Worm (Caenorhabditis elegans) whole organism, L4 larva: Measurements from ENCODE around the gene algn-12.
A peak's percentile ranks its signal among the peaks of the same experiment; 100 is the strongest.

ENCODE experiments used
- D1046.2 ChIP-seq: fragments of 200-800 bp; sonication (Bioruptor generic); IDR thresholded peaks from 2 replicates; pipeline ENCODE4 v1.3.6; 2022; ENCODE audit warnings: missing genetic modification characterization, missing compliant biosample characterization
- F10B5.3 ChIP-seq: sonication (generic microtip); optimal IDR thresholded peaks from 2 replicates; lab custom pipeline; 2016; ENCODE audit warnings: mild to moderate bottlenecking, missing genetic modification characterization, missing compliant biosample characterization
- F49E8.2 ChIP-seq: sonication (generic microtip); optimal IDR thresholded peaks from 2 replicates; lab custom pipeline; 2016; ENCODE audit warnings: missing compliant biosample characterization, mild to moderate bottlenecking, missing genetic modification characterization, borderline replicate concordance
- R02D3.7 ChIP-seq: fragments of 150-350 bp; sonication (generic microtip); optimal IDR thresholded peaks from 3 replicates; lab custom pipeline; 2014; ENCODE audit warnings: missing biosample characterization, missing genetic modification characterization
- Y105C5A.15 ChIP-seq: fragments of 200-800 bp; sonication (Bioruptor generic); IDR thresholded peaks from 2 replicates; pipeline ENCODE4 v1.3.6; 2022; ENCODE audit warnings: missing genetic modification characterization, missing compliant biosample characterization
- Y48G9A.11 ChIP-seq: fragments of 200-800 bp; sonication (Bioruptor generic); IDR thresholded peaks from 2 replicates; pipeline ENCODE4 v1.3.6; 2022; ENCODE audit warnings: missing genetic modification reagents, missing genetic modification characterization, missing compliant biosample characterization
- Y75B8A.6 ChIP-seq: fragments of 200-800 bp; sonication (Bioruptor generic); IDR thresholded peaks from 2 replicates; pipeline ENCODE4 v1.3.6; 2022; ENCODE audit warnings: missing genetic modification reagents, missing genetic modification characterization, missing compliant biosample characterization
- ZK337.2 ChIP-seq: fragments of 200-800 bp; sonication (Bioruptor generic); IDR thresholded peaks from 2 replicates; pipeline ENCODE4 v1.3.6; 2022; ENCODE audit warnings: missing genetic modification reagents, missing genetic modification characterization, missing compliant biosample characterization
- ZK546.5 ChIP-seq, 2 experiments: sonication (generic microtip); optimal IDR thresholded peaks; 2 replicates each; lab custom pipeline; 2017; ENCODE audit warnings: missing biosample characterization in 2 of 2, missing genetic modification characterization in 2 of 2
- ceh-20 ChIP-seq: fragments of 200-800 bp; sonication (Bioruptor generic); IDR thresholded peaks from 2 replicates; pipeline ENCODE4 v1.3.6; 2022; ENCODE audit warnings: missing genetic modification reagents, missing genetic modification characterization, missing compliant biosample characterization
- ceh-28 ChIP-seq: fragments of 150-350 bp; optimal IDR thresholded peaks from 2 replicates; lab custom pipeline; 2014; ENCODE audit warnings: missing biosample characterization, missing genetic modification reagents, missing genetic modification characterization
- ceh-82 ChIP-seq: sonication (generic microtip); optimal IDR thresholded peaks from 2 replicates; lab custom pipeline; 2017; ENCODE audit warnings: missing biosample characterization, missing genetic modification characterization
- ces-1 ChIP-seq: fragments of 150-350 bp; sonication (generic microtip); optimal IDR thresholded peaks from 4 replicates; lab custom pipeline; 2014; ENCODE audit warnings: missing biosample characterization, missing genetic modification reagents, missing genetic modification characterization
- daf-12 ChIP-seq: fragments of 150-350 bp; optimal IDR thresholded peaks from 2 replicates; lab custom pipeline; 2014; ENCODE audit warnings: missing biosample characterization, missing genetic modification reagents, missing genetic modification characterization
- daf-16 ChIP-seq, 3 experiments: sonication (generic microtip); optimal IDR thresholded peaks; 2 replicates each; lab custom pipeline; 2016 to 2017; ENCODE audit warnings: missing genetic modification characterization in 3 of 3, missing genetic modification reagents in 3 of 3, mild to moderate bottlenecking in 2 of 3, missing compliant biosample characterization in 2 of 3, missing biosample characterization in 1 of 3, moderate library complexity in 1 of 3
- dmd-6 ChIP-seq: fragments of 200-800 bp; sonication (Bioruptor generic); IDR thresholded peaks from 2 replicates; pipeline ENCODE4 v1.3.6; 2022; ENCODE audit warnings: missing genetic modification reagents, missing genetic modification characterization, missing compliant biosample characterization
- dmd-9 ChIP-seq: fragments of 200-800 bp; sonication (Bioruptor generic); IDR thresholded peaks from 2 replicates; pipeline ENCODE4 v1.3.6; 2022; ENCODE audit warnings: missing genetic modification reagents, missing genetic modification characterization, missing compliant biosample characterization
- duxl-1 ChIP-seq: sonication (generic microtip); optimal IDR thresholded peaks from 2 replicates; lab custom pipeline; 2016; ENCODE audit warnings: mild to moderate bottlenecking, missing genetic modification characterization, moderate library complexity, missing compliant biosample characterization; ENCODE audit not compliant: poor library complexity
- dve-1 ChIP-seq: sonication (generic microtip); optimal IDR thresholded peaks from 2 replicates; lab custom pipeline; 2017; ENCODE audit warnings: antibody characterized with exemption, mild to moderate bottlenecking, missing genetic modification characterization, missing compliant biosample characterization; ENCODE audit not compliant: insufficient read depth
- egl-43 ChIP-seq: fragments of 200-800 bp; sonication (Bioruptor generic); IDR thresholded peaks from 2 replicates; pipeline ENCODE4 v1.3.6; 2022; ENCODE audit warnings: missing genetic modification reagents, missing genetic modification characterization, missing compliant biosample characterization
- fos-1 ChIP-seq: fragments of 150-350 bp; optimal IDR thresholded peaks from 2 replicates; lab custom pipeline; 2014; ENCODE audit warnings: missing biosample characterization, missing genetic modification characterization
- gei-8 ChIP-seq: fragments of 200-800 bp; sonication (Bioruptor generic); optimal IDR thresholded peaks from 2 replicates; lab custom pipeline; 2018; ENCODE audit warnings: mild to moderate bottlenecking, missing genetic modification characterization, missing compliant biosample characterization
- hmg-1.1 ChIP-seq: fragments of 200-800 bp; sonication (Bioruptor generic); IDR thresholded peaks from 2 replicates; pipeline ENCODE4 v1.3.6; 2022; ENCODE audit warnings: missing genetic modification reagents, missing genetic modification characterization, missing compliant biosample characterization
- jun-1 ChIP-seq: fragments of 150-350 bp; optimal IDR thresholded peaks from 2 replicates; lab custom pipeline; 2014; ENCODE audit warnings: missing biosample characterization, missing genetic modification reagents, missing genetic modification characterization
- lin-29 ChIP-seq: fragments of 200-800 bp; sonication (Bioruptor generic); IDR thresholded peaks from 2 replicates; pipeline ENCODE4 v1.3.6; 2022; ENCODE audit warnings: missing genetic modification reagents, missing genetic modification characterization, missing compliant biosample characterization
- lin-38 ChIP-seq: fragments of 200-800 bp; sonication (Bioruptor generic); IDR thresholded peaks from 2 replicates; pipeline ENCODE4 v1.3.6; 2022; ENCODE audit warnings: missing genetic modification reagents, missing genetic modification characterization, missing compliant biosample characterization
- lin-39 ChIP-seq: fragments of 150-350 bp; optimal IDR thresholded peaks from 2 replicates; lab custom pipeline; 2014; ENCODE audit warnings: missing biosample characterization, missing genetic modification reagents, missing genetic modification characterization
- lir-3 ChIP-seq: sonication (generic microtip); optimal IDR thresholded peaks from 2 replicates; lab custom pipeline; 2016; ENCODE audit warnings: mild to moderate bottlenecking, missing genetic modification characterization, missing compliant biosample characterization
- madf-9 ChIP-seq: fragments of 200-800 bp; sonication (Bioruptor generic); conservative IDR thresholded peaks from 2 replicates; pipeline ENCODE4 v1.3.6; 2022; ENCODE audit warnings: missing genetic modification reagents, missing genetic modification characterization, missing compliant biosample characterization
- mep-1 ChIP-seq: fragments of 150-350 bp; sonication (generic microtip); optimal IDR thresholded peaks from 3 replicates; lab custom pipeline; 2014; ENCODE audit warnings: missing biosample characterization, missing genetic modification characterization
- mxl-2 ChIP-seq: fragments of 200-800 bp; sonication (Bioruptor generic); conservative IDR thresholded peaks from 2 replicates; pipeline ENCODE4 v1.3.6; 2022; ENCODE audit warnings: missing genetic modification reagents, missing genetic modification characterization, missing compliant biosample characterization
- nhr-10 ChIP-seq: fragments of 150-350 bp; optimal IDR thresholded peaks from 2 replicates; lab custom pipeline; 2014; ENCODE audit warnings: missing biosample characterization, missing genetic modification characterization
- nhr-111 ChIP-seq: fragments of 200-800 bp; sonication (Bioruptor generic); optimal IDR thresholded peaks from 2 replicates; lab custom pipeline; 2018; ENCODE audit warnings: mild to moderate bottlenecking, missing genetic modification characterization, missing compliant biosample characterization
- nhr-28 ChIP-seq: fragments of 150-350 bp; optimal IDR thresholded peaks from 2 replicates; lab custom pipeline; 2014; ENCODE audit warnings: missing biosample characterization, missing genetic modification characterization
- nhr-42 ChIP-seq: fragments of 200-800 bp; sonication (Bioruptor generic); IDR thresholded peaks from 2 replicates; pipeline ENCODE4 v1.3.6; 2022; ENCODE audit warnings: missing genetic modification characterization, missing compliant biosample characterization
- nhr-6 ChIP-seq: fragments of 150-350 bp; optimal IDR thresholded peaks from 2 replicates; lab custom pipeline; 2014; ENCODE audit warnings: missing biosample characterization, missing genetic modification characterization
- php-3 ChIP-seq: fragments of 200-800 bp; sonication (Bioruptor generic); IDR thresholded peaks from 2 replicates; pipeline ENCODE4 v1.3.6; 2022; ENCODE audit warnings: missing genetic modification reagents, missing genetic modification characterization, missing compliant biosample characterization
- sdz-12 ChIP-seq: fragments of 200-800 bp; sonication (Bioruptor generic); optimal IDR thresholded peaks from 2 replicates; lab custom pipeline; 2018; ENCODE audit warnings: mild to moderate bottlenecking, missing genetic modification characterization, missing compliant biosample characterization
- set-16 ChIP-seq: fragments of 200-800 bp; sonication (Bioruptor generic); IDR thresholded peaks from 2 replicates; pipeline ENCODE4 v1.3.6; 2022; ENCODE audit warnings: missing genetic modification reagents, missing genetic modification characterization, missing compliant biosample characterization
- skn-1 ChIP-seq: fragments of 150-350 bp; optimal IDR thresholded peaks from 2 replicates; lab custom pipeline; 2014; ENCODE audit warnings: missing biosample characterization, missing genetic modification characterization
- snpc-1.2 ChIP-seq: fragments of 200-800 bp; sonication (Bioruptor generic); IDR thresholded peaks from 2 replicates; pipeline ENCODE4 v1.3.6; 2022; ENCODE audit warnings: missing genetic modification reagents, missing genetic modification characterization, missing compliant biosample characterization
- spr-3 ChIP-seq: fragments of 200-800 bp; sonication (Bioruptor generic); optimal IDR thresholded peaks from 2 replicates; lab custom pipeline; 2018; ENCODE audit warnings: mild to moderate bottlenecking, missing genetic modification characterization, missing compliant biosample characterization
- tra-1 ChIP-seq: fragments of 200-800 bp; sonication (Bioruptor generic); IDR thresholded peaks from 2 replicates; pipeline ENCODE4 v1.3.6; 2022; ENCODE audit warnings: missing genetic modification reagents, missing genetic modification characterization, missing compliant biosample characterization
- unc-130 ChIP-seq: sonication (generic microtip); optimal IDR thresholded peaks from 2 replicates; lab custom pipeline; 2016; ENCODE audit warnings: missing genetic modification reagents, missing genetic modification characterization, missing compliant biosample characterization
- unc-39 ChIP-seq: sonication (generic microtip); optimal IDR thresholded peaks from 2 replicates; lab custom pipeline; 2017; ENCODE audit warnings: missing biosample characterization, missing genetic modification characterization
- unc-62 ChIP-seq, 3 experiments: fragments of 150-350 bp in 1 of 3; sonication (generic microtip); optimal IDR thresholded peaks in 2 of 3; peaks in 1 of 3; 1 replicate in 1 of 3; 2 replicates in 2 of 3; lab custom pipeline; 2014 to 2017; ENCODE audit warnings: missing biosample characterization in 3 of 3, missing genetic modification characterization in 3 of 3, missing genetic modification reagents in 3 of 3, missing genotype in 1 of 3
- vab-7 ChIP-seq: fragments of 200-800 bp; sonication (Bioruptor generic); IDR thresholded peaks from 2 replicates; pipeline ENCODE4 v1.3.6; 2022; ENCODE audit warnings: missing genetic modification reagents, missing genetic modification characterization, missing compliant biosample characterization
- zag-1 ChIP-seq: fragments of 150-350 bp; optimal IDR thresholded peaks from 2 replicates; lab custom pipeline; 2014; ENCODE audit warnings: missing biosample characterization, missing genetic modification characterization
- zfp-2 ChIP-seq: sonication (generic microtip); optimal IDR thresholded peaks from 2 replicates; lab custom pipeline; 2016; ENCODE audit warnings: mild to moderate bottlenecking, missing genetic modification characterization, missing compliant biosample characterization
- zip-11 ChIP-seq: fragments of 200-800 bp; sonication (Bioruptor generic); IDR thresholded peaks from 2 replicates; pipeline ENCODE4 v1.3.6; 2022; ENCODE audit warnings: missing genetic modification characterization, missing compliant biosample characterization
- ztf-7 ChIP-seq: fragments of 150-350 bp; optimal IDR thresholded peaks from 2 replicates; lab custom pipeline; 2014; ENCODE audit warnings: missing biosample characterization, missing genetic modification characterization

Gene algn-12

ce11 chrV:8016928-8017327 is 18.0 kb upstream of the algn-12 start, which contains the start of gene sptl-2 (continued):
- TF ChIP-seq mep-1, result peak; percentile 4
- no peak for TF ChIP-seq F10B5.3 (tag; lab: Kevin White, UChicago)
- no peak for TF ChIP-seq nhr-111
- no peak for TF ChIP-seq ces-1 (GFP tag; lab: Kevin White, UChicago)
- no peak for TF ChIP-seq nhr-6
- TF ChIP-seq dmd-9 (GFP tag; lab: Robert Waterston, UW), result no peak
- no peak for TF ChIP-seq ZK337.2 (GFP tag; lab: Robert Waterston, UW)
- no peak for TF ChIP-seq ZK546.5 (tag; optimal IDR thresholded peaks at IDR 0.05; lab: Kevin White, UChicago)
- TF ChIP-seq duxl-1 (tag; lab: Kevin White, UChicago), result no peak
- no peak for TF ChIP-seq egl-43 (GFP tag; lab: Robert Waterston, UW)
- TF ChIP-seq daf-16 (GFP tag; optimal IDR thresholded peaks at IDR 0.05; lab: Kevin White, UChicago), result no peak
- TF ChIP-seq daf-16 (tag; optimal IDR thresholded peaks at IDR 0.05; lab: Kevin White, UChicago), result peak; percentile 40
- no peak for TF ChIP-seq nhr-10
- TF ChIP-seq lin-39 (tag; lab: Kevin White, UChicago), result no peak
- TF ChIP-seq madf-9 (GFP tag; lab: Robert Waterston, UW), result no peak
- no peak for TF ChIP-seq unc-62 (GFP tag; optimal IDR thresholded peaks at IDR 0.05 in 1 of 2; lab: Kevin White, UChicago)
- no peak for TF ChIP-seq unc-62 (tag; optimal IDR thresholded peaks at IDR 0.05; lab: Kevin White, UChicago)
- no peak for TF ChIP-seq set-16 (GFP tag; lab: Robert Waterston, UW)
- TF ChIP-seq Y48G9A.11, result no peak
- TF ChIP-seq dmd-6, result peak; percentile 23
- no peak for TF ChIP-seq D1046.2 (GFP tag; lab: Robert Waterston, UW)
- no peak for TF ChIP-seq ztf-7 (tag; lab: Kevin White, UChicago)
- no peak for TF ChIP-seq gei-8 (GFP tag; lab: Kevin White, UChicago)
- no peak for TF ChIP-seq skn-1 (tag; lab: Kevin White, UChicago)
- no peak for TF ChIP-seq ceh-20
- TF ChIP-seq zag-1, result no peak
- TF ChIP-seq tra-1 (GFP tag; lab: Robert Waterston, UW), result no peak
- no peak for TF ChIP-seq lin-29 (GFP tag; lab: Robert Waterston, UW)
- peak; percentile 59 for TF ChIP-seq nhr-28 (tag; lab: Kevin White, UChicago)
- TF ChIP-seq zfp-2 (tag; lab: Kevin White, UChicago), result no peak
- TF ChIP-seq nhr-42 (GFP tag; lab: Robert Waterston, UW), result no peak
- peak; percentile 15 for TF ChIP-seq dve-1
- TF ChIP-seq daf-12 (tag; lab: Kevin White, UChicago), result no peak
- no peak for TF ChIP-seq lir-3
- TF ChIP-seq snpc-1.2 (GFP tag; lab: Robert Waterston, UW), result no peak
- no peak for TF ChIP-seq sdz-12 (GFP tag; lab: Kevin White, UChicago)
- no peak for TF ChIP-seq mxl-2
- TF ChIP-seq unc-130, result no peak

DNA sequence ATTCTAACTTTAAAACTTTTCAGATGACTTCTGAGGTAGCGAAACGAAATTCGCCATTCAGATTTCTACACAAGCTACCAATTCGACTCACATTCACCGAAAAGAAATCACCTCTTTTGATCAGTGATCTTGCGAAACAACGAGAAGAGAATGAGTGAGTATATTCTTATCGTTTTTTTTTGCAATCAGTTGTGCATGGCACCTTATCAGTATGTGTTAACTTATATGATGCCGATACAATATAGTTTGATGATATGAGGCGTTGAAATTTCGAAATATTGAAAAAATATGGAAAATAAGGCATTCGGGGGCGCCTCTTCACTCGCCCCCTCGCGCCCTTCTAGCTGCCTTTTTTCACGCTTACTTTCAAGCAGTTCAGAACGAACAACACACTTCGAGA is 17.0 kb upstream of the algn-12 start:
- no peak for TF ChIP-seq D1046.2 (GFP tag; lab: Robert Waterston, UW)
- no peak for TF ChIP-seq jun-1 (tag; lab: Kevin White, UChicago)
- no peak for TF ChIP-seq Y75B8A.6
- peak; percentile 1 for TF ChIP-seq mep-1
- TF ChIP-seq ztf-7 (tag; lab: Kevin White, UChicago), result no peak
- no peak for TF ChIP-seq R02D3.7
- TF ChIP-seq lin-38 (GFP tag; lab: Robert Waterston, UW), result no peak
- TF ChIP-seq fos-1 (tag; lab: Kevin White, UChicago), result no peak
- no peak for TF ChIP-seq daf-16 (GFP tag; optimal IDR thresholded peaks at IDR 0.05; lab: Kevin White, UChicago)
- TF ChIP-seq daf-16 (tag; optimal IDR thresholded peaks at IDR 0.05; lab: Kevin White, UChicago), result peak; percentile 39
- TF ChIP-seq daf-12 (tag; lab: Kevin White, UChicago), result no peak
- TF ChIP-seq spr-3 (GFP tag; lab: Kevin White, UChicago), result no peak
- TF ChIP-seq Y105C5A.15 (GFP tag; lab: Robert Waterston, UW), result no peak
- peak; percentile 75 for TF ChIP-seq dmd-6
- TF ChIP-seq vab-7 (GFP tag; lab: Robert Waterston, UW), result no peak
- TF ChIP-seq ceh-28 (tag; lab: Kevin White, UChicago), result no peak
- no peak for TF ChIP-seq F49E8.2 (tag; lab: Kevin White, UChicago)
- no peak for TF ChIP-seq ceh-82 (tag; lab: Kevin White, UChicago)
- no peak for TF ChIP-seq lin-29 (GFP tag; lab: Robert Waterston, UW)
- peak; percentile 61 for TF ChIP-seq php-3 (GFP tag; lab: Robert Waterston, UW)
- no peak for TF ChIP-seq unc-39 (tag; lab: Kevin White, UChicago)
- no peak for TF ChIP-seq hmg-1.1 (GFP tag; lab: Robert Waterston, UW)
- TF ChIP-seq zip-11 (GFP tag; lab: Robert Waterston, UW), result no peak
